Worm (Caenorhabditis elegans) whole organism, L3 larva: ENCODE data around the gene gut-2.

Experiments used
- R02D3.7 ChIP-seq: fragments of 150-350 bp; optimal IDR thresholded peaks from 2 replicates; lab custom pipeline; 2014; ENCODE audit warnings: missing biosample characterization, missing genetic modification characterization
- ZK546.5 ChIP-seq: sonication (generic microtip); optimal IDR thresholded peaks from 2 replicates; lab custom pipeline; 2017; ENCODE audit warnings: missing biosample characterization, missing genetic modification characterization
- aly-2 ChIP-seq: fragments of 150-350 bp; optimal IDR thresholded peaks from 2 replicates; lab custom pipeline; 2014; ENCODE audit warnings: missing biosample characterization, missing genetic modification characterization
- ama-1 ChIP-seq: fragments of 150-350 bp; optimal IDR thresholded peaks from 2 replicates; lab custom pipeline; 2018
- ceh-16 ChIP-seq: sonication (generic microtip); optimal IDR thresholded peaks from 2 replicates; lab custom pipeline; 2017; ENCODE audit warnings: missing biosample characterization, missing genetic modification characterization
- ceh-28 ChIP-seq: fragments of 150-350 bp; optimal IDR thresholded peaks from 2 replicates; lab custom pipeline; 2014; ENCODE audit warnings: missing biosample characterization, missing genetic modification reagents, missing genetic modification characterization
- ceh-82 ChIP-seq: fragments of 150-350 bp; optimal IDR thresholded peaks from 2 replicates; lab custom pipeline; 2014; ENCODE audit warnings: missing biosample characterization, missing genetic modification characterization
- ceh-9 ChIP-seq: sonication (generic microtip); optimal IDR thresholded peaks from 2 replicates; lab custom pipeline; 2018; ENCODE audit warnings: missing biosample characterization, missing genetic modification characterization
- daf-12 ChIP-seq: fragments of 150-350 bp; optimal IDR thresholded peaks from 2 replicates; lab custom pipeline; 2014; ENCODE audit warnings: missing biosample characterization, missing genetic modification reagents, missing genetic modification characterization
- egl-27 ChIP-seq: sonication (generic microtip); optimal IDR thresholded peaks from 4 replicates; lab custom pipeline; 2017; ENCODE audit warnings: missing biosample characterization, missing genetic modification reagents, missing genetic modification characterization
- egl-5 ChIP-seq: fragments of 150-350 bp; optimal IDR thresholded peaks from 2 replicates; lab custom pipeline; 2017; ENCODE audit warnings: missing biosample characterization, missing genetic modification reagents, missing genetic modification characterization, inconsistent platforms
- elt-2 ChIP-seq: sonication (generic microtip); optimal IDR thresholded peaks from 2 replicates; lab custom pipeline; 2016; ENCODE audit warnings: missing genetic modification reagents, mild to moderate bottlenecking, missing genetic modification characterization, missing compliant biosample characterization
- elt-3 ChIP-seq, 3 experiments: fragments of 150-350 bp in 1 of 3; sonication (generic microtip) in 2 of 3; optimal IDR thresholded peaks; 2 replicates in 2 of 3; 4 replicates in 1 of 3; lab custom pipeline; 2014 to 2017; ENCODE audit warnings: missing biosample characterization in 3 of 3, missing genetic modification characterization in 3 of 3
- eor-1 ChIP-seq, 2 experiments: fragments of 150-350 bp; optimal IDR thresholded peaks; 2 replicates each; lab custom pipeline; 2014 to 2018; ENCODE audit warnings: missing biosample characterization in 2 of 2, missing genetic modification characterization in 2 of 2
- fkh-10 ChIP-seq: sonication (generic microtip); optimal IDR thresholded peaks from 2 replicates; lab custom pipeline; 2017; ENCODE audit warnings: missing biosample characterization, missing genetic modification reagents, missing genetic modification characterization
- fkh-2 ChIP-seq: fragments of 150-350 bp; optimal IDR thresholded peaks from 2 replicates; lab custom pipeline; 2014; ENCODE audit warnings: missing biosample characterization, missing genetic modification reagents, missing genetic modification characterization
- fos-1 ChIP-seq: fragments of 150-350 bp; optimal IDR thresholded peaks from 2 replicates; lab custom pipeline; 2014; ENCODE audit warnings: missing biosample characterization, missing genetic modification characterization
- hmg-11 ChIP-seq: sonication (generic microtip); optimal IDR thresholded peaks from 2 replicates; lab custom pipeline; 2016; ENCODE audit warnings: missing genetic modification characterization, missing compliant biosample characterization
- jun-1 ChIP-seq: fragments of 150-350 bp; optimal IDR thresholded peaks from 2 replicates; lab custom pipeline; 2014; ENCODE audit warnings: missing biosample characterization, missing genetic modification reagents, missing genetic modification characterization
- lin-15B ChIP-seq: fragments of 150-350 bp; optimal IDR thresholded peaks from 2 replicates; lab custom pipeline; 2014; ENCODE audit warnings: missing biosample characterization, missing genetic modification characterization
- lin-39 ChIP-seq: fragments of 150-350 bp; optimal IDR thresholded peaks from 2 replicates; lab custom pipeline; 2018; ENCODE audit warnings: missing biosample characterization, missing genetic modification reagents, missing genetic modification characterization
- lsy-12 ChIP-seq: sonication (generic microtip); optimal IDR thresholded peaks from 2 replicates; lab custom pipeline; 2016; ENCODE audit warnings: mild to moderate bottlenecking, missing genetic modification characterization, missing compliant biosample characterization
- mdl-1 ChIP-seq: fragments of 150-350 bp; optimal IDR thresholded peaks from 2 replicates; lab custom pipeline; 2014; ENCODE audit warnings: missing biosample characterization, missing genetic modification characterization
- mml-1 ChIP-seq: fragments of 150-350 bp; sonication (generic microtip); optimal IDR thresholded peaks from 3 replicates; lab custom pipeline; 2014; ENCODE audit warnings: missing biosample characterization, missing genetic modification characterization
- nfya-1 ChIP-seq: sonication (generic microtip); optimal IDR thresholded peaks from 2 replicates; lab custom pipeline; 2017; ENCODE audit warnings: missing genetic modification characterization, mild to moderate bottlenecking, missing compliant biosample characterization, antibody characterized with exemption, moderate library complexity; ENCODE audit not compliant: insufficient read depth
- nhr-11 ChIP-seq: fragments of 150-350 bp; optimal IDR thresholded peaks from 2 replicates; lab custom pipeline; 2014; ENCODE audit warnings: missing biosample characterization, missing genetic modification characterization
- nhr-12 ChIP-seq: fragments of 150-350 bp; optimal IDR thresholded peaks from 2 replicates; lab custom pipeline; 2014; ENCODE audit warnings: missing biosample characterization, missing genetic modification characterization
- nhr-237 ChIP-seq: fragments of 150-350 bp; optimal IDR thresholded peaks from 2 replicates; lab custom pipeline; 2014; ENCODE audit warnings: missing biosample characterization, missing genetic modification characterization
- nhr-28 ChIP-seq: fragments of 150-350 bp; optimal IDR thresholded peaks from 2 replicates; lab custom pipeline; 2014; ENCODE audit warnings: missing biosample characterization, missing genetic modification characterization
- nhr-43 ChIP-seq: sonication (generic microtip); optimal IDR thresholded peaks from 2 replicates; lab custom pipeline; 2016; ENCODE audit warnings: mild to moderate bottlenecking, missing genetic modification characterization, missing compliant biosample characterization; ENCODE audit not compliant: poor library complexity, severe bottlenecking
- nhr-67 ChIP-seq: fragments of 150-350 bp; optimal IDR thresholded peaks from 2 replicates; lab custom pipeline; 2014; ENCODE audit warnings: missing biosample characterization, missing genetic modification characterization
- nhr-76 ChIP-seq: fragments of 150-350 bp; sonication (generic microtip); optimal IDR thresholded peaks from 5 replicates; lab custom pipeline; 2014; ENCODE audit warnings: missing biosample characterization, missing genetic modification characterization
- nhr-77 ChIP-seq: fragments of 150-350 bp; optimal IDR thresholded peaks from 2 replicates; lab custom pipeline; 2014; ENCODE audit warnings: missing biosample characterization, missing genetic modification characterization
- pha-4 ChIP-seq: fragments of 150-350 bp; optimal IDR thresholded peaks from 2 replicates; lab custom pipeline; 2014; ENCODE audit warnings: missing biosample characterization, missing genetic modification reagents, missing genetic modification characterization
- pqm-1 ChIP-seq: fragments of 150-350 bp; optimal IDR thresholded peaks from 2 replicates; lab custom pipeline; 2017; ENCODE audit warnings: missing biosample characterization, missing genetic modification characterization, inconsistent platforms
- sea-2 ChIP-seq: fragments of 150-350 bp; sonication (generic microtip); optimal IDR thresholded peaks from 4 replicates; lab custom pipeline; 2014; ENCODE audit warnings: missing biosample characterization, missing genetic modification reagents, missing genetic modification characterization
- snpc-4 ChIP-seq: fragments of 150-350 bp; optimal IDR thresholded peaks from 2 replicates; lab custom pipeline; 2014; ENCODE audit warnings: missing biosample characterization, missing genetic modification characterization
- tbx-2 ChIP-seq: sonication (generic microtip); optimal IDR thresholded peaks from 2 replicates; lab custom pipeline; 2016; ENCODE audit warnings: mild to moderate bottlenecking, missing genetic modification characterization, missing compliant biosample characterization
- unc-39 ChIP-seq: sonication (generic microtip); optimal IDR thresholded peaks from 4 replicates; lab custom pipeline; 2017; ENCODE audit warnings: missing biosample characterization, missing genetic modification characterization
- unc-62 ChIP-seq: fragments of 150-350 bp; sonication (generic microtip); optimal IDR thresholded peaks from 4 replicates; lab custom pipeline; 2014; ENCODE audit warnings: missing biosample characterization, missing genetic modification reagents, missing genetic modification characterization
- ztf-11 ChIP-seq: fragments of 150-350 bp; optimal IDR thresholded peaks from 2 replicates; lab custom pipeline; 2014; ENCODE audit warnings: missing biosample characterization, missing genetic modification characterization
- ztf-4 ChIP-seq: fragments of 150-350 bp; optimal IDR thresholded peaks from 2 replicates; lab custom pipeline; 2014; ENCODE audit warnings: missing biosample characterization, missing genetic modification characterization

Gene gut-2

DNA sequence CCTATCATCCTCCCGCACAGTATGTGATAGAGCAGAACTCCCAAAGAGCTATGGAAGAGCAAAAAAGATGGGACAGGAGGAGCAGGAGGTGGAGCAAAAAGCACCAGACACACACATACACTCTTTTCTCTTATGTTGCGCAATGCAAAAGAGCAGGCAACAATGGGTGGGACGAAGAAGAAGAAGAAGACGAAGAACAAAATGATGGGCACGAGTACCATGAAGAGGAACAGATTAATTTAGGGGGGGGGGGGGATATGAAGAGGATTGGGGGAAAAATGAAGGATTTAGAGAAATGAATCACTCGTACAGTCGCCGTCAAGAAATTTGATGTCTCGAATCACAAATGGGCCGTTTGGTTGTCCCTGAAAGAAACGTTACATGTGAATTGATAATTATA lies 14.1 kb downstream of the gut-2 start, which contains the start of gene avr-15:
Gene avr-15, minus strand, starts transcription at position 101 of the 400 bp plus-strand sequence.
- TF ChIP-seq nfya-1 (tag; lab: Kevin White, UChicago) (no peak), mml-1 (no peak), fos-1 (no peak), lin-39 (tag; lab: Kevin White, UChicago) (no peak), ceh-16 (tag; lab: Kevin White, UChicago) (no peak), nhr-43 (tag; lab: Kevin White, UChicago) (no peak), snpc-4 (tag; lab: Kevin White, UChicago) (no peak), ama-1 (lab: Kevin White, UChicago) (no peak), nhr-77 (no peak), ZK546.5 (tag; lab: Kevin White, UChicago) (no peak), egl-5 (tag; lab: Kevin White, UChicago) (no peak), nhr-67 (tag; lab: Kevin White, UChicago) (no peak), fkh-2 (tag; lab: Kevin White, UChicago) (no peak), pqm-1 (tag; lab: Kevin White, UChicago) (no peak), ztf-11 (tag; lab: Kevin White, UChicago) (no peak), ceh-9 (tag; lab: Kevin White, UChicago) (no peak), ceh-28 (no peak)

DNA sequence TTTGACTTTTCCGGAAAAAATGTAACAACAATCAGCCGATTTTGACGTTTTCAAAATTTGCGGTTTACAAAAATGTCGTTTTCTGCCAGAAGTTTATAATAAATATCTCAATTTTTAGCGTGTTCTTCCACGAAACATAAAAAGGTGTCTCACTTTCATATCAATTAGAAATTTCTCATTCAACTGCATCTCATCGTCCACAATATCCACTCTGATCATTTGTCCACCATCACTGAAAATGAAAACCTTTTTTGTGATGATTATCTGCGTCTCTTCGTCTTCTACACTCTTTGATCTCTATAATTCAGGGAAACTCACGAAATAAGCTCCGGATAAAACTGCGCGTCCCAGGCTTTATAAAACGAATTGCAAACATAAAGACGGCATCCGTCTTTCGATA lies 15.0 kb downstream of the gut-2 start:
- TF ChIP-seq unc-62 (GFP tag; lab: Kevin White, UChicago) (no peak), snpc-4 (tag; lab: Kevin White, UChicago) (no peak), sea-2 (GFP tag; lab: Kevin White, UChicago) (no peak), daf-12 (tag; lab: Kevin White, UChicago) (no peak), lin-39 (tag; lab: Kevin White, UChicago) (no peak), nhr-76 (tag; lab: Kevin White, UChicago) (no peak), nhr-43 (tag; lab: Kevin White, UChicago) (no peak), ceh-82 (tag; lab: Kevin White, UChicago) (no peak), nfya-1 (tag; lab: Kevin White, UChicago) (no peak), nhr-77 (no peak), nhr-12 (no peak), eor-1 (tag; optimal IDR thresholded peaks at IDR 0.05; lab: Kevin White, UChicago) (no peak), nhr-28 (tag; lab: Kevin White, UChicago) (no peak), egl-5 (tag; lab: Kevin White, UChicago) (no peak), fkh-10 (GFP tag; lab: Kevin White, UChicago) (no peak), aly-2 (tag; lab: Kevin White, UChicago) (no peak), elt-3 (tag; optimal IDR thresholded peaks at IDR 0.05; lab: Kevin White, UChicago) (no peak), lin-15B (tag; lab: Kevin White, UChicago) (no peak)
- TF ChIP-seq, all 47 proteins: peak for 0

DNA sequence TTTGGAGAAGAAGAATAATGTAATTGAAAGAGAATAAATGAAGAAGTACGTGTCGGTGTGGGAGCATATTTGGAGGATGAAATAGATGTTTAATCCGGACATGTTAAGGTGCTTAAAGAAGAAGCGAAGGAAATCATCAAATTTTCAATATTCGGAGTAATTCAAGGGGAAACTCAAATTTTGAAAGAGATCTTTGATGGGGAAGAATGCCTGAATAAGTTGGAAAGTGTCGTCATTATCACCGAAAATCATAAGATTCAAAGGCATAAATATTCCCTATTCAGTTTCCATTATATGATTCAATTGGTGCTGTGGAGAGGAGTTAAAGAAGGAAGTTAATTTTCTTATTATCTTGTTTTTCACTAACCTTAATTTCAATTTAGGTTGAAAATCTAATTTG lies 17.6 kb downstream of the gut-2 start, which contains the start of gene semi-1:
Gene semi-1, minus strand, starts transcription at position 101 of the 400 bp plus-strand sequence.
- TF ChIP-seq eor-1 (tag; optimal IDR thresholded peaks at IDR 0.05; lab: Kevin White, UChicago) (no peak), nhr-28 (tag; lab: Kevin White, UChicago) (no peak), fos-1 (no peak), ceh-28 (no peak), mml-1 (no peak), nfya-1 (tag; lab: Kevin White, UChicago) (no peak), elt-3 (tag; optimal IDR thresholded peaks at IDR 0.05; lab: Kevin White, UChicago) (no peak), ama-1 (lab: Kevin White, UChicago) (no peak), egl-27 (tag; lab: Kevin White, UChicago) (no peak), sea-2 (GFP tag; lab: Kevin White, UChicago) (no peak), jun-1 (no peak), nhr-11 (tag; lab: Kevin White, UChicago) (no peak)

DNA sequence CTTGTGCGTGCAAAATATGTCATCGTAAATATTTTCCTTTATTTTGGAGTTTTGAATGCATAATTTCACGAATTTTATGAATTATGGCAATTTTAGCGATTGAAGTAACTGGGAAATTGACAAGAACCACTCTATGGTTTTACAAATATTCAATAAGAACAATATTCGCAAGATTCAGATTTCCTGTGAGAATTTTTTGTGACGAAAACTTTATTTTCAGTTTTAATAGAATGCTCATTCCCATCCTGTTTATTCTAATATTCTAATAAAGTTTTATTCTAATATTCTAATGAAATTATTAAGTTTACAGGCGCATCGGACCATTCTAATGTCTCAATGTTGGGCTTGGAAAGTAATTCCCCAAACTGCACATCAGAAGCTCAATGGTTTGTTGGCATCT lies 25.7 kb downstream of the gut-2 start, which contains the start of gene R11G10.3:
Gene R11G10.3, plus strand, starts transcription at position 301 of the 400 bp plus-strand sequence.
- TF ChIP-seq fkh-10 (GFP tag; lab: Kevin White, UChicago) (no peak), ztf-4 (no peak)
- TF ChIP-seq, all 47 proteins: peak for 0

DNA sequence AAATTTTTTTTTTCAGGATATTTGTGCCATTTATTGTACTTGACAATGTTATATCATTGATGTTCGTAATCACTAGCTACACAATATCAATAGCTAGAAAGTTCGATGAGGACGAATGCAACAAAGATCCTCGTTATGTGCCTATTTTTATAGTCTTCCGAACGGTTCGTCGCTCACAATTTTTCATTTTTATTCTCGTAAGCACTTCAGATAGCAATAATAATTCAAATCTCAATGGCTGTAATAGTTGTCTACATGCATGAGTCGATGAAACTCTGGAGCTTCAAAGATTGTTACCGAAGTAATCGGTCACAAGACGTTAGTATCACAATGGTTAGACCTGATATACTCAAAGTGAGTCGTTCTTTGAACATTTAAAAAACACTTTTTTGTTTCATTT lies 31.7 kb downstream of the gut-2 start:
- TF ChIP-seq nhr-28 (tag; lab: Kevin White, UChicago) (no peak), elt-2 (tag; lab: Kevin White, UChicago) (peak; percentile 35), tbx-2 (tag; lab: Kevin White, UChicago) (no peak), lin-15B (tag; lab: Kevin White, UChicago) (no peak), aly-2 (tag; lab: Kevin White, UChicago) (no peak), ama-1 (lab: Kevin White, UChicago) (peak; percentile 58), R02D3.7 (tag; lab: Kevin White, UChicago) (no peak), nhr-237 (tag; lab: Kevin White, UChicago) (no peak), nhr-11 (tag; lab: Kevin White, UChicago) (no peak), nhr-12 (no peak), pha-4 (peak; percentile 31), ceh-28 (no peak), ztf-11 (tag; lab: Kevin White, UChicago) (no peak), snpc-4 (tag; lab: Kevin White, UChicago) (no peak), mml-1 (no peak), egl-5 (tag; lab: Kevin White, UChicago) (no peak), hmg-11 (no peak), ztf-4 (no peak), lsy-12 (tag; lab: Kevin White, UChicago) (no peak), fkh-10 (GFP tag; lab: Kevin White, UChicago) (no peak), sea-2 (GFP tag; lab: Kevin White, UChicago) (no peak), mdl-1 (tag; lab: Kevin White, UChicago) (no peak), unc-39 (tag; lab: Kevin White, UChicago) (no peak)
